Worm (Caenorhabditis elegans) whole organism, L4 larva: ENCODE data around the gene dvc-1.
"Not testable (repeated sequence)": the region's sequence is repeated elsewhere in the genome, so short reads cannot be mapped to it uniquely, and the experiment has no call there.

ENCODE experiments used
- F10B5.3 ChIP-seq: sonication (generic microtip); optimal IDR thresholded peaks from 2 replicates; lab custom pipeline; 2016; ENCODE audit warnings: mild to moderate bottlenecking, missing genetic modification characterization, missing compliant biosample characterization
- F49E8.2 ChIP-seq: sonication (generic microtip); optimal IDR thresholded peaks from 2 replicates; lab custom pipeline; 2016; ENCODE audit warnings: missing compliant biosample characterization, mild to moderate bottlenecking, missing genetic modification characterization, borderline replicate concordance
- T26A8.4 ChIP-seq: fragments of 200-800 bp; sonication (Bioruptor generic); IDR thresholded peaks from 2 replicates; pipeline ENCODE4 v1.3.6; 2022; ENCODE audit warnings: missing genetic modification characterization, missing compliant biosample characterization
- Y5F2A.4 ChIP-seq: fragments of 200-800 bp; sonication (Bioruptor generic); optimal IDR thresholded peaks from 2 replicates; lab custom pipeline; 2018; ENCODE audit warnings: mild to moderate bottlenecking, missing genetic modification characterization, missing compliant biosample characterization
- aha-1 ChIP-seq: fragments of 150-350 bp; peaks from one replicate; lab custom pipeline; 2014; ENCODE audit warnings: missing biosample characterization, missing genetic modification characterization
- ceh-28 ChIP-seq: fragments of 150-350 bp; optimal IDR thresholded peaks from 2 replicates; lab custom pipeline; 2014; ENCODE audit warnings: missing biosample characterization, missing genetic modification reagents, missing genetic modification characterization
- ceh-62 ChIP-seq: sonication (generic microtip); optimal IDR thresholded peaks from 2 replicates; lab custom pipeline; 2017; ENCODE audit warnings: missing biosample characterization, missing genetic modification characterization
- cey-2 ChIP-seq: sonication (generic microtip); optimal IDR thresholded peaks from 3 replicates; lab custom pipeline; 2017; ENCODE audit warnings: missing genetic modification characterization, mild to moderate bottlenecking, missing compliant biosample characterization, antibody characterized with exemption, borderline replicate concordance; ENCODE audit not compliant: insufficient read depth
- daf-19 ChIP-seq: fragments of 200-800 bp; sonication (Bioruptor generic); conservative IDR thresholded peaks from 2 replicates; pipeline ENCODE4 v1.3.6; 2022; ENCODE audit warnings: missing genetic modification characterization, missing compliant biosample characterization
- dmd-6 ChIP-seq: fragments of 200-800 bp; sonication (Bioruptor generic); IDR thresholded peaks from 2 replicates; pipeline ENCODE4 v1.3.6; 2022; ENCODE audit warnings: missing genetic modification reagents, missing genetic modification characterization, missing compliant biosample characterization
- lin-1 ChIP-seq: fragments of 200-800 bp; sonication (Bioruptor generic); IDR thresholded peaks from 2 replicates; pipeline ENCODE4 v1.3.6; 2022; ENCODE audit warnings: missing genetic modification reagents, missing genetic modification characterization, missing compliant biosample characterization
- lin-38 ChIP-seq: fragments of 200-800 bp; sonication (Bioruptor generic); IDR thresholded peaks from 2 replicates; pipeline ENCODE4 v1.3.6; 2022; ENCODE audit warnings: missing genetic modification reagents, missing genetic modification characterization, missing compliant biosample characterization
- lsy-2 ChIP-seq, 2 experiments: fragments of 150-350 bp in 1 of 2; sonication (generic microtip) in 1 of 2; optimal IDR thresholded peaks; 2 replicates each; lab custom pipeline; 2014 to 2017; ENCODE audit warnings: missing biosample characterization in 2 of 2, missing genetic modification characterization in 2 of 2
- madf-5 ChIP-seq, 2 experiments: fragments of 200-800 bp; sonication (Bioruptor generic); IDR thresholded peaks; 2 replicates each; pipeline ENCODE4 v1.3.6; 2022; ENCODE audit warnings: missing compliant biosample characterization in 2 of 2, missing genetic modification characterization in 2 of 2
- mdl-1 ChIP-seq, 2 experiments: fragments of 150-350 bp in 1 of 2; sonication (generic microtip) in 1 of 2; optimal IDR thresholded peaks; 2 replicates each; lab custom pipeline; 2014 to 2017; ENCODE audit warnings: missing biosample characterization in 2 of 2, missing genetic modification characterization in 2 of 2
- mxl-2 ChIP-seq: fragments of 200-800 bp; sonication (Bioruptor generic); conservative IDR thresholded peaks from 2 replicates; pipeline ENCODE4 v1.3.6; 2022; ENCODE audit warnings: missing genetic modification reagents, missing genetic modification characterization, missing compliant biosample characterization
- mxl-3 ChIP-seq: fragments of 200-800 bp; sonication (Bioruptor generic); optimal IDR thresholded peaks from 2 replicates; lab custom pipeline; 2018; ENCODE audit warnings: mild to moderate bottlenecking, missing genetic modification characterization, missing compliant biosample characterization
- nhr-11 ChIP-seq: fragments of 150-350 bp; optimal IDR thresholded peaks from 2 replicates; lab custom pipeline; 2014; ENCODE audit warnings: missing biosample characterization, missing genetic modification characterization
- nhr-111 ChIP-seq: fragments of 200-800 bp; sonication (Bioruptor generic); optimal IDR thresholded peaks from 2 replicates; lab custom pipeline; 2018; ENCODE audit warnings: mild to moderate bottlenecking, missing genetic modification characterization, missing compliant biosample characterization
- nhr-28 ChIP-seq: fragments of 150-350 bp; optimal IDR thresholded peaks from 2 replicates; lab custom pipeline; 2014; ENCODE audit warnings: missing biosample characterization, missing genetic modification characterization
- nhr-6 ChIP-seq: fragments of 150-350 bp; optimal IDR thresholded peaks from 2 replicates; lab custom pipeline; 2014; ENCODE audit warnings: missing biosample characterization, missing genetic modification characterization
- nhr-76 ChIP-seq: fragments of 150-350 bp; optimal IDR thresholded peaks from 2 replicates; lab custom pipeline; 2014; ENCODE audit warnings: missing biosample characterization, missing genetic modification characterization
- rbr-2 ChIP-seq: sonication (generic microtip); optimal IDR thresholded peaks from 2 replicates; lab custom pipeline; 2016; ENCODE audit warnings: missing genotype, missing genetic modification characterization, missing compliant biosample characterization
- snpc-1.2 ChIP-seq: fragments of 200-800 bp; sonication (Bioruptor generic); IDR thresholded peaks from 2 replicates; pipeline ENCODE4 v1.3.6; 2022; ENCODE audit warnings: missing genetic modification reagents, missing genetic modification characterization, missing compliant biosample characterization
- spr-1 ChIP-seq: sonication (generic microtip); optimal IDR thresholded peaks from 2 replicates; lab custom pipeline; 2016; ENCODE audit warnings: mild to moderate bottlenecking, missing genetic modification characterization, missing compliant biosample characterization
- tag-97 ChIP-seq: fragments of 200-800 bp; sonication (Bioruptor generic); IDR thresholded peaks from 2 replicates; pipeline ENCODE4 v1.3.6; 2022; ENCODE audit warnings: missing genetic modification characterization, missing compliant biosample characterization
- tra-1 ChIP-seq: fragments of 200-800 bp; sonication (Bioruptor generic); IDR thresholded peaks from 2 replicates; pipeline ENCODE4 v1.3.6; 2022; ENCODE audit warnings: missing genetic modification reagents, missing genetic modification characterization, missing compliant biosample characterization
- unc-39 ChIP-seq: sonication (generic microtip); optimal IDR thresholded peaks from 2 replicates; lab custom pipeline; 2017; ENCODE audit warnings: missing biosample characterization, missing genetic modification characterization
- unc-62 ChIP-seq, 3 experiments: fragments of 150-350 bp in 1 of 3; sonication (generic microtip); optimal IDR thresholded peaks in 2 of 3; peaks in 1 of 3; 1 replicate in 1 of 3; 2 replicates in 2 of 3; lab custom pipeline; 2014 to 2017; ENCODE audit warnings: missing biosample characterization in 3 of 3, missing genetic modification characterization in 3 of 3, missing genetic modification reagents in 3 of 3, missing genotype in 1 of 3
- vab-7 ChIP-seq: fragments of 200-800 bp; sonication (Bioruptor generic); IDR thresholded peaks from 2 replicates; pipeline ENCODE4 v1.3.6; 2022; ENCODE audit warnings: missing genetic modification reagents, missing genetic modification characterization, missing compliant biosample characterization
- ztf-7 ChIP-seq: fragments of 150-350 bp; optimal IDR thresholded peaks from 2 replicates; lab custom pipeline; 2014; ENCODE audit warnings: missing biosample characterization, missing genetic modification characterization

dvc-1 gene

ce11 chrV:11239187-11239725, at the start of gene dvc-1, which contains the start of gene ima-1 (continued):
- no peak for TF ChIP-seq T26A8.4
- peak; percentile 50 for TF ChIP-seq nhr-6 (tag; lab: Kevin White, UChicago)
- TF ChIP-seq lsy-2 (tag; optimal IDR thresholded peaks at IDR 0.05; lab: Kevin White, UChicago): no peak
- TF ChIP-seq vab-7 (GFP tag; lab: Robert Waterston, UW): peak; percentile 45

DNA sequence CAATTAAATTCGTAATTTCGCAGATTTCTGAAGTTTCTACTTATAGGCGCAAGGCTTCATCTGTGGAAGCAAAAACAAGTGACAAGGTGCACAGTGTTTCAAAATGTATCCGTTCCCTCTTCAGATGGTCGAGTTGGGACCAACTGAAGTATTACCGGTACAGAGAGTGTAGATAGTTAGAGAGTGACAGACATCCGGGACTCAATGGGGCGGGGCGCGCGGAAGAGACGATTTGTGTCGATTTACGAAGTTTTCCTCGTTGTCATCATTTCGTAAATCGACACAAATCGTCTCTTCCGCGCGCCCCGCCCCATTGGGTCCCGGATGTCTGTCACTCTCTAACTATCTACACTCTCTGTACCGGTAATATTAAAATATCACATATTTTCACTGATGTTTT, 47.0 kb upstream of the dvc-1 start, which contains the start of gene C03E10.3:
Gene C03E10.3 (plus strand): TSS at position 301 of the 400 bp plus-strand sequence.
- not testable (repeated sequence) for TF ChIP-seq daf-19; lin-38 (GFP tag; lab: Robert Waterston, UW); F10B5.3 (tag; lab: Kevin White, UChicago)
- TF ChIP-seq, all 104 proteins: peak for 0; not testable (repeated sequence) for 104

DNA sequence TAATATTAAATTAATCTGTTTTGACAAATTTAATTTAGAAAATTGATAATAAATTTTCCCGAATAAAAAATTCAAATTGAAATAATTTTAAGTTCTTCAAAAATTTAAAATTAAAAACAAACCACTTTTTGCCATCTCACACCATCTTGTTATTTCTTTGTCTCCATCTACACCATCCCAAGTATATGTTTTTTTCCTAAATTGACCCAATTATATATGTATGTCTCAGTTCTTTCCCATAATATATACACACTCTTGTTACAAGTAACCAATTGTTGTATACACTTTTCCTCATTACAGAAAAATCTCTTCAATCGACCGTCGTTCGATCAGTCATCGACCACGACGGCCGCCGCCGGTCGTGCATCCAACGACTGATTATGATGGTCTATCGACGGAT, 43.1 kb upstream of the dvc-1 start, which contains the start of gene gly-20:
Gene gly-20 (plus strand): TSS at position 301 of the 400 bp plus-strand sequence.
- no peak for TF ChIP-seq snpc-1.2
- TF ChIP-seq nhr-28: no peak
- TF ChIP-seq nhr-111 (GFP tag; lab: Kevin White, UChicago): no peak
- TF ChIP-seq ztf-7 (tag; lab: Kevin White, UChicago): no peak
- no peak for TF ChIP-seq mxl-2 (GFP tag; lab: Robert Waterston, UW)

DNA sequence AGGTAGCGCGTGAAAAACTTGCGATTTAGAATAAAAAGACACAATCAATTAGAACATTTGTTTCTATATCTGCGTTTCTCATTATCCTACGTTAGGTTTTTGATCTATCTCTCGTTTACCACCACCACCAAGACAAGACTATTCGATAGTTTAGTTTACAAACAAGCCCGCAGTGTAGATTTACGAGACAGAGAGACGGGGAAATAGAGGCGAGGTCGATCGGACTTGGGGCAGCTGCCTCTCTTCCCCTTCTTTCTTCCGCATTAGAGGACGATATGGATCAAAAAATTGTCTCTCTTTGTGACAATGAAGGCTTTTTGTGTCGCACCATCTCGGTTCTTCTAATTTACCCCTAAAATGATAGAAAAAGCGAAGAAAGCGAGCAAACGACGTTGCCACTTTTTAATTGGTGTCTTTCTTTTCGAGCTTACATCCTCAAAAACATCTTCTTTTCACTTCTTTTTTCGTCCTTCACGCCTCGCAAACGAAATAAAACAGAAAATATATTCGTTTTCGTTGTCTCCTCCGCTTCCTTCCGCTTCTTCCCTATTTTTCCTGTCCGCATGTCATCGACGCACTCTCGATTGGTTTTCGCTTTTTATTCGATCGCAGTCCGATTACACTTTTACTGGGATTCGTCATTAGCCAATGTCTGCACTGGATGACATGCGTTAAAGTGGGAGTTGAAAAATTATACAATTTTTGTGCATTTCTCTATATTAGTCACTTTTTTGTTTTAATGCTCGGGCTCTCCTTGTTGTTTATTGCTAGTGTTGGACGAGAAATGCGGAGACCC, 42.5 kb upstream of the dvc-1 start:
- TF ChIP-seq mxl-3 (GFP tag; lab: Kevin White, UChicago) (peak; percentile 45), unc-39 (tag; lab: Kevin White, UChicago) (no peak), nhr-11 (tag; lab: Kevin White, UChicago) (no peak), aha-1 (peak; percentile 92), unc-62 (GFP tag; optimal IDR thresholded peaks at IDR 0.05 in 1 of 2; lab: Kevin White, UChicago) (peak in 1 of 2 experiments; percentile 90), unc-62 (tag; optimal IDR thresholded peaks at IDR 0.05; lab: Kevin White, UChicago) (no peak), mdl-1 (tag; optimal IDR thresholded peaks at IDR 0.05; lab: Kevin White, UChicago) (peak in 1 of 2 experiments; percentile 9), nhr-28 (peak; percentile 27)

DNA sequence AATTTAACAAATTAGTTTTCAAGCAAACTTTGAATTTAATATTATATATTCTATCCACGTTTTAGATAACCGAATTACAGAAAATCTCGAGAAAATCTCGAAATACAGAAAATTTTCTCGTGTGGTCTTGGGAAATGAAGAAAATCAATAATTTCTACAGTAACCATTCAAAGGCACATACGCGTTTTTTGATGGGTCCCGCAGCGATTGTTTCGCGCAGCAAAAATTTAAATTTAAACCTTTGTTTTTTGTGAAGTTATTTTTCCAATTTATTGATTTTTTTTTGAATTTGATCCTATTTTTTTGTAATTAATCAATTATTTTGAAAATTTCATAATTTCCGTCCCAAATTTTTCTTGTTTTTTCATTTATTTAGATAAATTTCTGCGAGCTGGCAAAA, 40.4 kb upstream of the dvc-1 start:
- no peak for TF ChIP-seq cey-2 (tag; lab: Kevin White, UChicago)
- TF ChIP-seq lin-1 (GFP tag; lab: Robert Waterston, UW): no peak
- no peak for TF ChIP-seq ceh-62 (tag; lab: Kevin White, UChicago)
- no peak for TF ChIP-seq nhr-6 (tag; lab: Kevin White, UChicago)
- no peak for TF ChIP-seq ceh-28 (tag; lab: Kevin White, UChicago)
- no peak for TF ChIP-seq rbr-2 (tag; lab: Kevin White, UChicago)
- no peak for TF ChIP-seq tra-1 (GFP tag; lab: Robert Waterston, UW)
- peak; percentile 37 for TF ChIP-seq F49E8.2 (tag; lab: Kevin White, UChicago)

DNA sequence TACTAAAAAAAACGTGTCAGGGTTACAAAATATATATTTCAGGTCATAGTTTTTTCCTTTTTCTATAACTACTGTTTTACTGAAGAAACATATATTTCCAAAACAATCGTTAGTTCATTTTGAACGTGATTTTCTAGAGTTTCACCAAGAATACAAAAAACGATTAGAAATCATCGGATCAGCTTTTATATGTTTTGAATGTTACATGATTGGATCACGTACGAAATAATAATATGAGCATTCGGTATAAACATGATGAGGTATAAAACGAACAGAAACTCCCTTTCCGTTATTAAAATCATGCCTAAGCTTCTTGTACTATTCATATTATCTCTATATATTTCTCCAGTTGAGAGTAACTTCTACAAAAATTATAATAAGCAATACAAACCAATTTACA, 33.7 kb upstream of the dvc-1 start, which contains the start of gene clec-223:
Gene clec-223 (plus strand): TSS at position 301 of the 400 bp plus-strand sequence.
- TF ChIP-seq spr-1 (tag; lab: Kevin White, UChicago) (no peak), Y5F2A.4 (GFP tag; lab: Kevin White, UChicago) (no peak), nhr-76 (tag; lab: Kevin White, UChicago) (no peak), tag-97 (GFP tag; lab: Robert Waterston, UW) (no peak), snpc-1.2 (no peak), cey-2 (tag; lab: Kevin White, UChicago) (no peak), dmd-6 (GFP tag; lab: Robert Waterston, UW) (no peak), madf-5 (GFP tag; IDR thresholded peaks at IDR 0.05; lab: Robert Waterston, UW) (no peak), ztf-7 (tag; lab: Kevin White, UChicago) (no peak)
